Worm (Caenorhabditis elegans): Measurements from ENCODE around the gene Y17G9B.2.
A peak's percentile ranks its signal among the peaks of the same experiment; 100 is the strongest.

The Y17G9B.2 gene

ce11 chrIV:4781123-4781522, 17.2 kb downstream of the Y17G9B.2 start:
- no peak for TF ChIP-seq ama-1 (optimal IDR thresholded peaks at IDR 0.05)
- no peak for TF ChIP-seq ztf-4 (tag; optimal IDR thresholded peaks at IDR 0.05)
- no peak for TF ChIP-seq unc-62 (GFP tag; optimal IDR thresholded peaks at IDR 0.05)
- TF ChIP-seq pha-4 (tag; optimal IDR thresholded peaks at IDR 0.05): no peak
- no peak for TF ChIP-seq nhr-12 (tag; optimal IDR thresholded peaks at IDR 0.05)
- TF ChIP-seq lsy-12 (tag; optimal IDR thresholded peaks at IDR 0.05): no peak
- TF ChIP-seq ceh-9 (tag; optimal IDR thresholded peaks at IDR 0.05): no peak
- no peak for TF ChIP-seq fkh-2 (tag; optimal IDR thresholded peaks at IDR 0.05)
- TF ChIP-seq nfya-1 (tag; optimal IDR thresholded peaks at IDR 0.05; ENCODE audit: insufficient read depth): peak; percentile 28
- TF ChIP-seq elt-3 (tag; optimal IDR thresholded peaks at IDR 0.05): no peak
- no peak for TF ChIP-seq lin-39 (tag; optimal IDR thresholded peaks at IDR 0.05)
- no peak for TF ChIP-seq ceh-82 (tag; optimal IDR thresholded peaks at IDR 0.05)
- peak; percentile 76 for TF ChIP-seq hmg-11 (tag; optimal IDR thresholded peaks at IDR 0.05)

DNA sequence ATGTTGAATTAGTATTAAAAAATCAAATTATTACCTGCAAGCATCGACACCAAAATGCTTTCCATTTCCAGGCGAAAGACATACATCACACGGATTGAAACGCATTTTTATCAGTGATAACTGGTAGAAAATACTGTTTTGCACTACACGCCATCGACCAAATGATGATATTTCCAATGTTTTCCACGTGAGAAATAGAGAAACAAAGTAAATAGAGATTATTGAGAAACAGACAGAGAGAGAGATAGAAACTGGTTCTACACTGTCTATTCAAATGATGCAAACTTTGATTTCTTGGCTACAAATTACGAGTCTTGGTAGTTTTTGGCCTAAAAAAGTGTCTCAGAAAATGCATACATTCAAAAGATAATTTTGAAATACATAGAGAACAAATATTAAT, 24.4 kb downstream of the Y17G9B.2 start, which contains the start of gene nhr-104:
Gene nhr-104, minus strand, starts transcription at position 361 of the 400 bp plus-strand sequence.
- TF ChIP-seq ceh-9 (tag; optimal IDR thresholded peaks at IDR 0.05) (no peak), nhr-43 (tag; optimal IDR thresholded peaks at IDR 0.05; ENCODE audit: poor library complexity, severe bottlenecking) (peak; percentile 36), nhr-11 (tag; optimal IDR thresholded peaks at IDR 0.05) (no peak), nhr-28 (tag; optimal IDR thresholded peaks at IDR 0.05) (no peak), pha-4 (tag; optimal IDR thresholded peaks at IDR 0.05) (peak; percentile 94), unc-62 (GFP tag; optimal IDR thresholded peaks at IDR 0.05) (no peak), nfya-1 (tag; optimal IDR thresholded peaks at IDR 0.05; ENCODE audit: insufficient read depth) (peak; percentile 16), fkh-2 (tag; optimal IDR thresholded peaks at IDR 0.05) (no peak), ceh-82 (tag; optimal IDR thresholded peaks at IDR 0.05) (no peak), tbx-2 (tag; optimal IDR thresholded peaks at IDR 0.05) (no peak), daf-12 (tag; optimal IDR thresholded peaks at IDR 0.05) (no peak), egl-5 (tag; optimal IDR thresholded peaks at IDR 0.05) (no peak), ama-1 (optimal IDR thresholded peaks at IDR 0.05) (no peak), pqm-1 (tag; optimal IDR thresholded peaks at IDR 0.05) (peak; percentile 67), nhr-77 (tag; optimal IDR thresholded peaks at IDR 0.05) (no peak), aly-2 (tag; optimal IDR thresholded peaks at IDR 0.05) (no peak), ZK546.5 (tag; optimal IDR thresholded peaks at IDR 0.05) (no peak), hmg-11 (tag; optimal IDR thresholded peaks at IDR 0.05) (no peak), skn-1 (tag; optimal IDR thresholded peaks at IDR 0.05) (peak; percentile 94), ceh-28 (tag; optimal IDR thresholded peaks at IDR 0.05) (peak; percentile 66), elt-2 (tag; optimal IDR thresholded peaks at IDR 0.05) (peak; percentile 63), elt-1 (tag; optimal IDR thresholded peaks at IDR 0.05) (no peak), nhr-23 (tag; optimal IDR thresholded peaks at IDR 0.05) (peak; percentile 69), R02D3.7 (tag; optimal IDR thresholded peaks at IDR 0.05) (no peak), nhr-25 (tag; optimal IDR thresholded peaks at IDR 0.05) (peak; percentile 59), jun-1 (tag; optimal IDR thresholded peaks at IDR 0.05) (peak; percentile 39), ztf-11 (tag; optimal IDR thresholded peaks at IDR 0.05) (no peak), nhr-237 (tag; optimal IDR thresholded peaks at IDR 0.05) (no peak), snpc-4 (tag; optimal IDR thresholded peaks at IDR 0.05) (no peak)

- TF ChIP-seq mml-1 (tag; optimal IDR thresholded peaks at IDR 0.05) (no peak), unc-39 (tag; optimal IDR thresholded peaks at IDR 0.05) (no peak), ZK546.5 (tag; optimal IDR thresholded peaks at IDR 0.05) (no peak), jun-1 (tag; optimal IDR thresholded peaks at IDR 0.05) (no peak), fkh-2 (tag; optimal IDR thresholded peaks at IDR 0.05) (no peak), lin-39 (tag; optimal IDR thresholded peaks at IDR 0.05) (no peak)
These were observed 25.5 kb downstream of the Y17G9B.2 start, which contains the start of gene R11E3.1 for ce11 chrIV:4789445-4789844. TSS of gene R11E3.1 (plus strand) at chrIV:4789745.

- TF ChIP-seq jun-1 (tag; optimal IDR thresholded peaks at IDR 0.05) (no peak), nhr-28 (tag; optimal IDR thresholded peaks at IDR 0.05) (no peak)
These were observed 31.2 kb downstream of the Y17G9B.2 start for ce11 chrIV:4795111-4795510.

ce11 chrIV:4799114-4799513, 35.2 kb downstream of the Y17G9B.2 start, which contains the start of gene eor-1:
TSS of gene eor-1 (minus strand) at chrIV:4799178.
- peak; percentile 32 for TF ChIP-seq hmg-11 (tag; optimal IDR thresholded peaks at IDR 0.05)
- TF ChIP-seq nhr-77 (tag; optimal IDR thresholded peaks at IDR 0.05): peak; percentile 11
- TF ChIP-seq egl-5 (tag; optimal IDR thresholded peaks at IDR 0.05): no peak
- TF ChIP-seq daf-12 (tag; optimal IDR thresholded peaks at IDR 0.05): no peak
- peak; percentile 19 for TF ChIP-seq nhr-25 (tag; optimal IDR thresholded peaks at IDR 0.05)
- peak; percentile 80 for TF ChIP-seq ceh-28 (tag; optimal IDR thresholded peaks at IDR 0.05)
- TF ChIP-seq ama-1 (optimal IDR thresholded peaks at IDR 0.05): no peak
- TF ChIP-seq nfya-1 (tag; optimal IDR thresholded peaks at IDR 0.05; ENCODE audit: insufficient read depth): peak; percentile 31
- peak; percentile 57 for TF ChIP-seq lin-15B (tag; optimal IDR thresholded peaks at IDR 0.05)
- TF ChIP-seq mdl-1 (tag; optimal IDR thresholded peaks at IDR 0.05): no peak
- peak; percentile 6 for TF ChIP-seq nhr-23 (tag; optimal IDR thresholded peaks at IDR 0.05)
- TF ChIP-seq nhr-67 (tag; optimal IDR thresholded peaks at IDR 0.05): no peak
- no peak for TF ChIP-seq egl-27 (tag; optimal IDR thresholded peaks at IDR 0.05)
- TF ChIP-seq pha-4 (tag; optimal IDR thresholded peaks at IDR 0.05): no peak
